Worm (Caenorhabditis elegans) whole organism, L4 larva: Measurements from ENCODE around the gene ZK262.20.

Experiments used
- D1046.2 ChIP-seq: fragments of 200-800 bp; sonication (Bioruptor generic); IDR thresholded peaks from 2 replicates; pipeline ENCODE4 v1.3.6; 2022; ENCODE audit warnings: missing genetic modification characterization, missing compliant biosample characterization
- F10B5.3 ChIP-seq: sonication (generic microtip); optimal IDR thresholded peaks from 2 replicates; lab custom pipeline; 2016; ENCODE audit warnings: mild to moderate bottlenecking, missing genetic modification characterization, missing compliant biosample characterization
- Y75B8A.6 ChIP-seq: fragments of 200-800 bp; sonication (Bioruptor generic); IDR thresholded peaks from 2 replicates; pipeline ENCODE4 v1.3.6; 2022; ENCODE audit warnings: missing genetic modification reagents, missing genetic modification characterization, missing compliant biosample characterization
- aly-2 ChIP-seq: sonication (generic microtip); optimal IDR thresholded peaks from 2 replicates; lab custom pipeline; 2018; ENCODE audit warnings: missing biosample characterization, missing genetic modification characterization
- ceh-20 ChIP-seq: fragments of 200-800 bp; sonication (Bioruptor generic); IDR thresholded peaks from 2 replicates; pipeline ENCODE4 v1.3.6; 2022; ENCODE audit warnings: missing genetic modification reagents, missing genetic modification characterization, missing compliant biosample characterization
- ceh-44 ChIP-seq: fragments of 200-800 bp; sonication (Bioruptor generic); IDR thresholded peaks from 2 replicates; pipeline ENCODE4 v1.3.6; 2022; ENCODE audit warnings: missing genetic modification reagents, missing genetic modification characterization, missing compliant biosample characterization
- ceh-62 ChIP-seq: sonication (generic microtip); optimal IDR thresholded peaks from 2 replicates; lab custom pipeline; 2017; ENCODE audit warnings: missing biosample characterization, missing genetic modification characterization
- cey-2 ChIP-seq: sonication (generic microtip); optimal IDR thresholded peaks from 3 replicates; lab custom pipeline; 2017; ENCODE audit warnings: missing genetic modification characterization, mild to moderate bottlenecking, missing compliant biosample characterization, antibody characterized with exemption, borderline replicate concordance; ENCODE audit not compliant: insufficient read depth
- ctbp-1 ChIP-seq: fragments of 200-800 bp; sonication (Bioruptor generic); IDR thresholded peaks from 2 replicates; pipeline ENCODE4 v1.3.6; 2022; ENCODE audit warnings: missing genetic modification reagents, missing genetic modification characterization, missing compliant biosample characterization
- daf-12 ChIP-seq: fragments of 150-350 bp; optimal IDR thresholded peaks from 2 replicates; lab custom pipeline; 2014; ENCODE audit warnings: missing biosample characterization, missing genetic modification reagents, missing genetic modification characterization
- dmd-9 ChIP-seq: fragments of 200-800 bp; sonication (Bioruptor generic); IDR thresholded peaks from 2 replicates; pipeline ENCODE4 v1.3.6; 2022; ENCODE audit warnings: missing genetic modification reagents, missing genetic modification characterization, missing compliant biosample characterization
- dpl-1 ChIP-seq: fragments of 150-350 bp; optimal IDR thresholded peaks from 2 replicates; lab custom pipeline; 2014; ENCODE audit warnings: missing biosample characterization, missing genetic modification reagents, missing genetic modification characterization
- duxl-1 ChIP-seq: sonication (generic microtip); optimal IDR thresholded peaks from 2 replicates; lab custom pipeline; 2016; ENCODE audit warnings: mild to moderate bottlenecking, missing genetic modification characterization, moderate library complexity, missing compliant biosample characterization; ENCODE audit not compliant: poor library complexity
- egl-43 ChIP-seq: fragments of 200-800 bp; sonication (Bioruptor generic); IDR thresholded peaks from 2 replicates; pipeline ENCODE4 v1.3.6; 2022; ENCODE audit warnings: missing genetic modification reagents, missing genetic modification characterization, missing compliant biosample characterization
- fos-1 ChIP-seq: fragments of 150-350 bp; optimal IDR thresholded peaks from 2 replicates; lab custom pipeline; 2014; ENCODE audit warnings: missing biosample characterization, missing genetic modification characterization
- hlh-11 ChIP-seq: fragments of 200-800 bp; sonication (Bioruptor generic); optimal IDR thresholded peaks from 2 replicates; lab custom pipeline; 2018; ENCODE audit warnings: mild to moderate bottlenecking, missing genetic modification characterization, missing compliant biosample characterization
- hmg-1.1 ChIP-seq: fragments of 200-800 bp; sonication (Bioruptor generic); IDR thresholded peaks from 2 replicates; pipeline ENCODE4 v1.3.6; 2022; ENCODE audit warnings: missing genetic modification reagents, missing genetic modification characterization, missing compliant biosample characterization
- jun-1 ChIP-seq: fragments of 150-350 bp; optimal IDR thresholded peaks from 2 replicates; lab custom pipeline; 2014; ENCODE audit warnings: missing biosample characterization, missing genetic modification reagents, missing genetic modification characterization
- lin-13 ChIP-seq: fragments of 150-350 bp; optimal IDR thresholded peaks from 2 replicates; lab custom pipeline; 2014; ENCODE audit warnings: missing biosample characterization, missing genetic modification reagents, missing genetic modification characterization
- lin-15B ChIP-seq: fragments of 150-350 bp; sonication (generic microtip); optimal IDR thresholded peaks from 3 replicates; lab custom pipeline; 2014; ENCODE audit warnings: missing biosample characterization, missing genetic modification characterization
- lir-3 ChIP-seq: sonication (generic microtip); optimal IDR thresholded peaks from 2 replicates; lab custom pipeline; 2016; ENCODE audit warnings: mild to moderate bottlenecking, missing genetic modification characterization, missing compliant biosample characterization
- nhr-102 ChIP-seq: sonication (generic microtip); optimal IDR thresholded peaks from 2 replicates; lab custom pipeline; 2016; ENCODE audit warnings: mild to moderate bottlenecking, missing genetic modification characterization, moderate library complexity, missing compliant biosample characterization
- nhr-41 ChIP-seq: fragments of 200-800 bp; sonication (Bioruptor generic); IDR thresholded peaks from 2 replicates; pipeline ENCODE4 v1.3.6; 2022; ENCODE audit warnings: missing genetic modification reagents, missing genetic modification characterization, missing compliant biosample characterization
- nhr-48 ChIP-seq: sonication (generic microtip); optimal IDR thresholded peaks from 2 replicates; lab custom pipeline; 2016; ENCODE audit warnings: mild to moderate bottlenecking, missing genetic modification characterization, missing compliant biosample characterization
- nhr-6 ChIP-seq: fragments of 150-350 bp; optimal IDR thresholded peaks from 2 replicates; lab custom pipeline; 2014; ENCODE audit warnings: missing biosample characterization, missing genetic modification characterization
- pha-4 ChIP-seq, 2 experiments: fragments of 150-350 bp in 1 of 2; fragments of 200-800 bp in 1 of 2; sonication (Bioruptor generic) in 1 of 2; IDR thresholded peaks in 1 of 2; optimal IDR thresholded peaks in 1 of 2; 2 replicates each; pipeline versions ENCODE4 v1.3.6 to Lab custom; 2014 to 2022; ENCODE audit warnings: missing genetic modification characterization in 2 of 2, missing genetic modification reagents in 2 of 2, missing biosample characterization in 1 of 2, missing compliant biosample characterization in 1 of 2
- pqm-1 ChIP-seq: sonication (generic microtip); optimal IDR thresholded peaks from 2 replicates; lab custom pipeline; 2017; ENCODE audit warnings: missing biosample characterization, missing genetic modification characterization
- rbr-2 ChIP-seq: sonication (generic microtip); optimal IDR thresholded peaks from 2 replicates; lab custom pipeline; 2016; ENCODE audit warnings: missing genotype, missing genetic modification characterization, missing compliant biosample characterization
- set-16 ChIP-seq: fragments of 200-800 bp; sonication (Bioruptor generic); IDR thresholded peaks from 2 replicates; pipeline ENCODE4 v1.3.6; 2022; ENCODE audit warnings: missing genetic modification reagents, missing genetic modification characterization, missing compliant biosample characterization
- unc-130 ChIP-seq: sonication (generic microtip); optimal IDR thresholded peaks from 2 replicates; lab custom pipeline; 2016; ENCODE audit warnings: missing genetic modification reagents, missing genetic modification characterization, missing compliant biosample characterization
- vab-7 ChIP-seq: fragments of 200-800 bp; sonication (Bioruptor generic); IDR thresholded peaks from 2 replicates; pipeline ENCODE4 v1.3.6; 2022; ENCODE audit warnings: missing genetic modification reagents, missing genetic modification characterization, missing compliant biosample characterization
- zip-11 ChIP-seq: fragments of 200-800 bp; sonication (Bioruptor generic); IDR thresholded peaks from 2 replicates; pipeline ENCODE4 v1.3.6; 2022; ENCODE audit warnings: missing genetic modification characterization, missing compliant biosample characterization
- zip-2 ChIP-seq: fragments of 150-350 bp; optimal IDR thresholded peaks from 2 replicates; lab custom pipeline; 2014; ENCODE audit warnings: missing biosample characterization, missing genetic modification characterization
- ztf-11 ChIP-seq: fragments of 150-350 bp; optimal IDR thresholded peaks from 2 replicates; lab custom pipeline; 2014; ENCODE audit warnings: missing biosample characterization, missing genetic modification characterization

Gene ZK262.20

DNA sequence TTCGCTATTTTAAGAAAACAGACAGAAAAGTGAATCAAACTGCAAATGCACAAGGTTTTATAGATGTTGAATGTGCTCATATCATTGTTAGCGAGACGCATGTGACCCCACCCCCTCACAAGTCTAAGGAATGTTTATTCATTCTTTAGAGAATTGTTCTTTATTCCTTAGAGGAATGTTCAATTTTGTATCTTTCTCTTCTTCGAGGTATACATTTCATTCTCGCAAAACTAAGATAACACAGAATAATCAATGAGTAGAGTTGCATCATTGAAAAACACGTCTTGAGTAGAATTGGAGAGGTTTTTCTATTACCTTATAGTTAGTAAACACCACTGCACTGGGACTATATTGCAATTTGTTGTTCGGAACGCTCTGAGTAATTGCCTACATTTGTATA lies at the start of gene ZK262.20:
ZK262.20 (minus strand) TSS at position 101 of the 400 bp plus-strand sequence.
- TF ChIP-seq nhr-6 (no peak), ctbp-1 (GFP tag; lab: Robert Waterston, UW) (no peak), dpl-1 (GFP tag; lab: Kevin White, UChicago) (no peak), zip-2 (tag; lab: Kevin White, UChicago) (no peak), vab-7 (no peak), pqm-1 (tag; lab: Kevin White, UChicago) (no peak), ztf-11 (no peak), set-16 (GFP tag; lab: Robert Waterston, UW) (no peak), nhr-48 (tag; lab: Kevin White, UChicago) (no peak), Y75B8A.6 (GFP tag; lab: Robert Waterston, UW) (no peak), lir-3 (tag; lab: Kevin White, UChicago) (no peak), zip-11 (GFP tag; lab: Robert Waterston, UW) (no peak), fos-1 (tag; lab: Kevin White, UChicago) (no peak), jun-1 (no peak), unc-130 (GFP tag; lab: Kevin White, UChicago) (no peak), ceh-20 (GFP tag; lab: Robert Waterston, UW) (no peak), cey-2 (tag; lab: Kevin White, UChicago) (no peak)

ce11 chrV:18480231-18480630 lies 45.4 kb upstream of the ZK262.20 start, which contains the start of gene srh-178:
srh-178 (minus strand) TSS chrV:18480331.
- no peak for TF ChIP-seq rbr-2 (tag; lab: Kevin White, UChicago)
- TF ChIP-seq, all 104 proteins: peak for 0

DNA sequence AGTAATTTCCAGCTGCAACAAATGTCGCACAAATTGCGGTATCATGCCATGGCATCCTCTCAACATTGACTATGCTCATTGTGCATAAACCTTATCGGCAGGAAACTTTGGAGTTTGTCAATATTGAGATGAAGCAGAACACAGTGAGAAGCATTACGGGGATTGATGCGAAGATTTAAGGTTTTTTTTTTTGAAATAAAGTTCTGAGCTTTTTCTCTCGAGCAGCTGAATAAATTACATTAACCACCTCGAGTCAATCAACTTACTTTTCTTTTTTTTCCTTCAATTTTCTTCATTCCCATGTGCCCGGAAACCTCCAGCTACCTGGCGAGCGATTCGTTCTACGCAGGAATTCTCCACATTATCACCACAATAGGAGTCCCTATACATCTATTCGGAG lies 41.2 kb upstream of the ZK262.20 start, which contains the start of gene srh-179:
srh-179 (plus strand) TSS at position 301 of the 400 bp plus-strand sequence.
- no peak for TF ChIP-seq nhr-102 (tag; lab: Kevin White, UChicago)
- TF ChIP-seq pqm-1 (tag; lab: Kevin White, UChicago) = no peak
- TF ChIP-seq lin-15B (tag; lab: Kevin White, UChicago) = no peak
- TF ChIP-seq rbr-2 (tag; lab: Kevin White, UChicago) = no peak
- TF ChIP-seq ceh-62 (tag; lab: Kevin White, UChicago) = no peak
- TF ChIP-seq hmg-1.1 (GFP tag; lab: Robert Waterston, UW) = no peak
- no peak for TF ChIP-seq lin-13 (GFP tag; lab: Kevin White, UChicago)
- no peak for TF ChIP-seq duxl-1 (tag; lab: Kevin White, UChicago)
- TF ChIP-seq zip-2 (tag; lab: Kevin White, UChicago) = no peak
- no peak for TF ChIP-seq ceh-20 (GFP tag; lab: Robert Waterston, UW)

DNA sequence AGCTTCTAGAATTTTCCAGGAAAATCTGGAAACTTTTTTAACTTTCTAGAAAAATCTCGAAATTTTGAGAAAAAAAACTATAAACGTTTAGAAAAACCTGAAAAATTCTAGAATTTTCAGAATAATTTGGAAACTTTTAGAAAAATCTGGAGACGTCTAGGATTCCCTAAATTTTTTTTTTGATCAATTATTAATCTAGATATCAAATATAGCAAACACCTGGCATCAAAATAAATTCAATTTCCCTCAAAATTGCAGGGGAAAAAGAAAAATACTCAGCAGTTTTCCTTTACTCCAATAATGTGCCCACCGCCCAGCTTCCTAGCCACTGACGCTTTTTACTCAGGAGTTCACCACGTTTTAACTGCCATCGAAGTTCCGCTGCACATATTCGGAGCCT lies 39.4 kb upstream of the ZK262.20 start, which contains the start of gene srh-181:
srh-181 (plus strand) TSS at position 301 of the 400 bp plus-strand sequence.
- no peak for TF ChIP-seq zip-11 (GFP tag; lab: Robert Waterston, UW)
- no peak for TF ChIP-seq dmd-9 (GFP tag; lab: Robert Waterston, UW)
- no peak for TF ChIP-seq pha-4 (GFP tag; IDR thresholded peaks at IDR 0.05; lab: Robert Waterston, UW)
- no peak for TF ChIP-seq pha-4 (tag; optimal IDR thresholded peaks at IDR 0.05; lab: Kevin White, UChicago)
- TF ChIP-seq aly-2 (tag; lab: Kevin White, UChicago) = no peak
- TF ChIP-seq ceh-44 (GFP tag; lab: Robert Waterston, UW) = no peak
- no peak for TF ChIP-seq lin-15B (tag; lab: Kevin White, UChicago)
- TF ChIP-seq daf-12 = no peak
- TF ChIP-seq D1046.2 = no peak
- TF ChIP-seq nhr-41 = no peak
- no peak for TF ChIP-seq hlh-11 (tag; lab: Kevin White, UChicago)
- no peak for TF ChIP-seq egl-43
- no peak for TF ChIP-seq F10B5.3
